Fruit fly (Drosophila melanogaster) S2 (cell line): ENCODE measurements around the gene CG15563.

Experiments used
- CG8478 ChIP-seq: fragments of >200 bp; optimal IDR thresholded peaks from 2 replicates; lab custom pipeline; 2018
- CTCF ChIP-seq, 2 experiments: fragments of >200 bp; optimal IDR thresholded peaks; 2 replicates each; lab custom pipeline; 2018

- no peak for TF ChIP-seq CG8478
- TF ChIP-seq CTCF (optimal IDR thresholded peaks at IDR 0.05; lab: Kevin White, UChicago), result no peak
Observed at dm6 chr3R:31223971-31224860, 7.9 kb downstream of the CG15563 start.
